Worm (Caenorhabditis elegans): Measurements from ENCODE around the gene nhr-214.

DNA sequence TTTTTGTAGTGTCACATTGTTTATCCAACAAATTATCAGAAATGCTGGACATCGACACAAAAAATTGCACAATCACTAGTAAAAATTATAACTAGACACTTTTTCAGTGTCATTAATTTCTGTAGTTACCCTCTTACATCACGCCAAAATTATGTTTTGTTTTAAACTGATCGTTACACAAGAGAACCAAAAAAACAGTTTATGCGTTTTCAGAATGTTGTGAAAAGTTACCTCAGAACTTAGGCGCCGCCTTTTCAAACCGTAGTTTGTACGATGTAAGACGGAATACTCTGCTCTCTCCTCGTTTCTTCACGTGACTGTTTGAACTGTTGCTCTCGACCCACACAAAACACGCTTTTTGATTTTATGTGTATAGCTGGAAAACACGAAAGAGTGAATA, 36.6 kb upstream of the nhr-214 start, which contains the start of gene pgp-13:
- TF ChIP-seq elt-1 (tag; optimal IDR thresholded peaks at IDR 0.05; ENCODE audit: borderline replicate concordance, insufficient read depth) = no peak
- TF ChIP-seq blmp-1 (tag; optimal IDR thresholded peaks at IDR 0.05) = no peak
- TF ChIP-seq pha-4 (tag; optimal IDR thresholded peaks at IDR 0.05) = no peak
- TF ChIP-seq lsy-2 (tag; optimal IDR thresholded peaks at IDR 0.05) = no peak

Measured in whole organism, mixed stage, embryonic.